Worm (Caenorhabditis elegans) whole organism, L4 larva: ENCODE results near the gene Y46E12A.5.
A peak's percentile ranks its signal among the peaks of the same experiment; 100 is the strongest.

Experiments used
- F26F4.8 ChIP-seq: fragments of 200-800 bp; sonication (Bioruptor generic); conservative IDR thresholded peaks from 2 replicates; pipeline ENCODE4 v1.3.6; 2022; ENCODE audit warnings: missing genetic modification characterization, missing compliant biosample characterization
- F44E2.7 ChIP-seq: fragments of 200-800 bp; sonication (Bioruptor generic); IDR thresholded peaks from 2 replicates; pipeline ENCODE4 v2.1.2; 2022; ENCODE audit warnings: missing genetic modification characterization, missing compliant biosample characterization
- T20F7.1 ChIP-seq: fragments of 200-800 bp; sonication (Bioruptor generic); optimal IDR thresholded peaks from 2 replicates; lab custom pipeline; 2018; ENCODE audit warnings: mild to moderate bottlenecking, missing genetic modification characterization, missing compliant biosample characterization
- ZK337.2 ChIP-seq: fragments of 200-800 bp; sonication (Bioruptor generic); IDR thresholded peaks from 2 replicates; pipeline ENCODE4 v1.3.6; 2022; ENCODE audit warnings: missing genetic modification reagents, missing genetic modification characterization, missing compliant biosample characterization
- aha-1 ChIP-seq: fragments of 150-350 bp; peaks from one replicate; lab custom pipeline; 2014; ENCODE audit warnings: missing biosample characterization, missing genetic modification characterization
- ceh-28 ChIP-seq: fragments of 150-350 bp; optimal IDR thresholded peaks from 2 replicates; lab custom pipeline; 2014; ENCODE audit warnings: missing biosample characterization, missing genetic modification reagents, missing genetic modification characterization
- ceh-62 ChIP-seq: sonication (generic microtip); optimal IDR thresholded peaks from 2 replicates; lab custom pipeline; 2017; ENCODE audit warnings: missing biosample characterization, missing genetic modification characterization
- ceh-82 ChIP-seq: sonication (generic microtip); optimal IDR thresholded peaks from 2 replicates; lab custom pipeline; 2017; ENCODE audit warnings: missing biosample characterization, missing genetic modification characterization
- ces-1 ChIP-seq: fragments of 150-350 bp; sonication (generic microtip); optimal IDR thresholded peaks from 4 replicates; lab custom pipeline; 2014; ENCODE audit warnings: missing biosample characterization, missing genetic modification reagents, missing genetic modification characterization
- ctbp-1 ChIP-seq: fragments of 200-800 bp; sonication (Bioruptor generic); IDR thresholded peaks from 2 replicates; pipeline ENCODE4 v1.3.6; 2022; ENCODE audit warnings: missing genetic modification reagents, missing genetic modification characterization, missing compliant biosample characterization
- daf-8 ChIP-seq: fragments of 200-800 bp; sonication (Bioruptor generic); IDR thresholded peaks from 2 replicates; pipeline ENCODE4 v1.3.6; 2022; ENCODE audit warnings: missing genetic modification characterization, missing compliant biosample characterization
- dmd-6 ChIP-seq: fragments of 200-800 bp; sonication (Bioruptor generic); IDR thresholded peaks from 2 replicates; pipeline ENCODE4 v1.3.6; 2022; ENCODE audit warnings: missing genetic modification reagents, missing genetic modification characterization, missing compliant biosample characterization
- dmd-9 ChIP-seq: fragments of 200-800 bp; sonication (Bioruptor generic); IDR thresholded peaks from 2 replicates; pipeline ENCODE4 v1.3.6; 2022; ENCODE audit warnings: missing genetic modification reagents, missing genetic modification characterization, missing compliant biosample characterization
- egl-43 ChIP-seq: fragments of 200-800 bp; sonication (Bioruptor generic); IDR thresholded peaks from 2 replicates; pipeline ENCODE4 v1.3.6; 2022; ENCODE audit warnings: missing genetic modification reagents, missing genetic modification characterization, missing compliant biosample characterization
- fkh-10 ChIP-seq: fragments of 150-350 bp; optimal IDR thresholded peaks from 2 replicates; lab custom pipeline; 2014; ENCODE audit warnings: missing biosample characterization, missing genetic modification reagents, missing genetic modification characterization
- hlh-11 ChIP-seq: fragments of 200-800 bp; sonication (Bioruptor generic); optimal IDR thresholded peaks from 2 replicates; lab custom pipeline; 2018; ENCODE audit warnings: mild to moderate bottlenecking, missing genetic modification characterization, missing compliant biosample characterization
- hlh-30 ChIP-seq: sonication (generic microtip); optimal IDR thresholded peaks from 2 replicates; lab custom pipeline; 2017; ENCODE audit warnings: antibody characterized with exemption, mild to moderate bottlenecking, missing genetic modification characterization, missing compliant biosample characterization; ENCODE audit not compliant: insufficient read depth
- hmg-1.1 ChIP-seq: fragments of 200-800 bp; sonication (Bioruptor generic); IDR thresholded peaks from 2 replicates; pipeline ENCODE4 v1.3.6; 2022; ENCODE audit warnings: missing genetic modification reagents, missing genetic modification characterization, missing compliant biosample characterization
- jun-1 ChIP-seq: fragments of 150-350 bp; optimal IDR thresholded peaks from 2 replicates; lab custom pipeline; 2014; ENCODE audit warnings: missing biosample characterization, missing genetic modification reagents, missing genetic modification characterization
- lin-1 ChIP-seq: fragments of 200-800 bp; sonication (Bioruptor generic); IDR thresholded peaks from 2 replicates; pipeline ENCODE4 v1.3.6; 2022; ENCODE audit warnings: missing genetic modification reagents, missing genetic modification characterization, missing compliant biosample characterization
- lin-39 ChIP-seq: fragments of 150-350 bp; optimal IDR thresholded peaks from 2 replicates; lab custom pipeline; 2014; ENCODE audit warnings: missing biosample characterization, missing genetic modification reagents, missing genetic modification characterization
- mdl-1 ChIP-seq, 2 experiments: fragments of 150-350 bp in 1 of 2; sonication (generic microtip) in 1 of 2; optimal IDR thresholded peaks; 2 replicates each; lab custom pipeline; 2014 to 2017; ENCODE audit warnings: missing biosample characterization in 2 of 2, missing genetic modification characterization in 2 of 2
- mdt-29 ChIP-seq: fragments of 200-800 bp; sonication (Bioruptor generic); IDR thresholded peaks from 2 replicates; pipeline ENCODE4 v1.3.6; 2022; ENCODE audit warnings: missing genetic modification reagents, missing genetic modification characterization, missing compliant biosample characterization
- mxl-2 ChIP-seq: fragments of 200-800 bp; sonication (Bioruptor generic); conservative IDR thresholded peaks from 2 replicates; pipeline ENCODE4 v1.3.6; 2022; ENCODE audit warnings: missing genetic modification reagents, missing genetic modification characterization, missing compliant biosample characterization
- nhr-10 ChIP-seq: fragments of 150-350 bp; optimal IDR thresholded peaks from 2 replicates; lab custom pipeline; 2014; ENCODE audit warnings: missing biosample characterization, missing genetic modification characterization
- nhr-102 ChIP-seq: sonication (generic microtip); optimal IDR thresholded peaks from 2 replicates; lab custom pipeline; 2016; ENCODE audit warnings: mild to moderate bottlenecking, missing genetic modification characterization, moderate library complexity, missing compliant biosample characterization
- nhr-77 ChIP-seq: fragments of 150-350 bp; optimal IDR thresholded peaks from 2 replicates; lab custom pipeline; 2014; ENCODE audit warnings: missing biosample characterization, missing genetic modification characterization
- set-16 ChIP-seq: fragments of 200-800 bp; sonication (Bioruptor generic); IDR thresholded peaks from 2 replicates; pipeline ENCODE4 v1.3.6; 2022; ENCODE audit warnings: missing genetic modification reagents, missing genetic modification characterization, missing compliant biosample characterization
- tag-97 ChIP-seq: fragments of 200-800 bp; sonication (Bioruptor generic); IDR thresholded peaks from 2 replicates; pipeline ENCODE4 v1.3.6; 2022; ENCODE audit warnings: missing genetic modification characterization, missing compliant biosample characterization
- unc-62 ChIP-seq, 3 experiments: fragments of 150-350 bp in 1 of 3; sonication (generic microtip); optimal IDR thresholded peaks in 2 of 3; peaks in 1 of 3; 1 replicate in 1 of 3; 2 replicates in 2 of 3; lab custom pipeline; 2014 to 2017; ENCODE audit warnings: missing biosample characterization in 3 of 3, missing genetic modification characterization in 3 of 3, missing genetic modification reagents in 3 of 3, missing genotype in 1 of 3
- zip-11 ChIP-seq: fragments of 200-800 bp; sonication (Bioruptor generic); IDR thresholded peaks from 2 replicates; pipeline ENCODE4 v1.3.6; 2022; ENCODE audit warnings: missing genetic modification characterization, missing compliant biosample characterization
- zip-2 ChIP-seq: fragments of 150-350 bp; optimal IDR thresholded peaks from 2 replicates; lab custom pipeline; 2014; ENCODE audit warnings: missing biosample characterization, missing genetic modification characterization
- ztf-7 ChIP-seq: fragments of 150-350 bp; optimal IDR thresholded peaks from 2 replicates; lab custom pipeline; 2014; ENCODE audit warnings: missing biosample characterization, missing genetic modification characterization

The Y46E12A.5 gene

ce11 chrIII:1758151-1758550 lies at the start of gene Y46E12A.5:
TSS of gene Y46E12A.5 (minus strand) at chrIII:1758251.
- TF ChIP-seq hlh-11 (tag; lab: Kevin White, UChicago) (no peak), mxl-2 (GFP tag; lab: Robert Waterston, UW) (no peak), ceh-82 (tag; lab: Kevin White, UChicago) (no peak), unc-62 (GFP tag; optimal IDR thresholded peaks at IDR 0.05 in 1 of 2; lab: Kevin White, UChicago) (peak in 1 of 2 experiments; percentile 29), unc-62 (tag; optimal IDR thresholded peaks at IDR 0.05; lab: Kevin White, UChicago) (no peak)

DNA sequence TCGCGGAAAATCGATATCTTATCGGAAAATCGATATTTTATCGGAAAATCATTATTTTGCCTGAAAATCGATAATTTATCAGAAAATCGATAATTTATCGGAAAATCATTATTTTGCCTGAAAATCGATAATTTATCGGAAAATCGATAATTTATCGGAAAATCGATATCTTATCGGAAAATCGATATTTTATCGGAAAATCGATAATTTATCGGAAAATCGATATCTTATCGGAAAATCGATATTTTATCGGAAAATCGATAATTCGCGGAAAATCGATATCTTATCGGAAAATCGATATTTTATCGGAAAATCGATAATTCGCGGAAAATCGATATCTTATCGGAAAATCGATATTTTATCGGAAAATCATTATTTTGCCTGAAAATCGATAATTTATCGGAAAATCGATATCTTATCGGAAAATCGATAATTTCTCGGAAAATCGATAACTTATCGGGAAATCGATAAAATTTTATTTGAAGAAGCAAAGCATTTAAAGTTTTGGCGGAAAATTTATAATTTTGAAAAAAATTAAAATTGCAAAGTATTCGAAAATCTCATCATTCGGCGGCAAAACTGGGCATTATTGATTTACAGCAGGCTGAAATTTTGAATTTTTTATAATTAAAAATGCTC lies 49.4 kb upstream of the Y46E12A.5 start:
- TF ChIP-seq hmg-1.1 (GFP tag; lab: Robert Waterston, UW) = peak; percentile 43; the same call in 1 of the 2 replicates
- 0 out of 2 replicates have a peak, but pooled peaks have one; percentile 30 for TF ChIP-seq ctbp-1 (GFP tag; lab: Robert Waterston, UW)
- TF ChIP-seq ceh-28 (tag; lab: Kevin White, UChicago) = peak; percentile 99
- peak; percentile 99 for TF ChIP-seq F44E2.7 (GFP tag; lab: Robert Waterston, UW)
- TF ChIP-seq dmd-6 (GFP tag; lab: Robert Waterston, UW) = 0 out of 2 replicates have a peak, but pooled peaks have one; percentile 11

ce11 chrIII:1806183-1806798 lies 48.2 kb upstream of the Y46E12A.5 start:
- no peak for TF ChIP-seq hlh-30 (tag; lab: Kevin White, UChicago)
- peak; percentile 94 for TF ChIP-seq ceh-28 (tag; lab: Kevin White, UChicago)
- no peak for TF ChIP-seq ctbp-1 (GFP tag; lab: Robert Waterston, UW)
- TF ChIP-seq set-16 (GFP tag; lab: Robert Waterston, UW) = peak; percentile 97
- TF ChIP-seq daf-8 (GFP tag; lab: Robert Waterston, UW) = no peak

ce11 chrIII:1805415-1806008 lies 47.5 kb upstream of the Y46E12A.5 start:
- TF ChIP-seq T20F7.1 (GFP tag; lab: Kevin White, UChicago) (no peak), ceh-28 (tag; lab: Kevin White, UChicago) (peak; percentile 98)

DNA sequence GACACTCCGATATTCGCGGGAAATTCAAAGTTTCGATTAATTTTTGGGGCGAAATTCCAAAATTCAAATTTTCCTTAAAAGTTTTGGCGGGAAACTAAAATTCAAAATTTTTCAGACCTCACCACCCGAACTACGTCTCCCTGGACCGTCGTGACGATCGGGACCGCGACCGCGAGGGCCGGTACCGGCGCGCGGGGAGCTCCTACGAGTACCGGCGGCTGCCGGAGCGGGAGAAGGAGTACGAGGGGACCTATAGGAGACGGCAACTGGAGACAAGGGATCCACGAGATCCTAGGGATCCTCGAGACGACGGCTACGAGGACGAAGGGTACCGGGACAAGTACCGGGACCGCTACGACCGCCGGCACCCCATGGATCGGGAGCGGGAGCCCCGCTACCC lies 46.4 kb upstream of the Y46E12A.5 start:
- TF ChIP-seq F26F4.8 (GFP tag; lab: Robert Waterston, UW) (no peak), jun-1 (no peak), set-16 (GFP tag; lab: Robert Waterston, UW) (peak; percentile 93), ztf-7 (no peak), nhr-10 (no peak), ceh-82 (tag; lab: Kevin White, UChicago) (no peak), zip-2 (tag; lab: Kevin White, UChicago) (no peak), ceh-62 (tag; lab: Kevin White, UChicago) (no peak), fkh-10 (GFP tag; lab: Kevin White, UChicago) (no peak), mdl-1 (tag; optimal IDR thresholded peaks at IDR 0.05; lab: Kevin White, UChicago) (no peak), tag-97 (GFP tag; lab: Robert Waterston, UW) (no peak), ces-1 (GFP tag; lab: Kevin White, UChicago) (no peak), ZK337.2 (no peak), aha-1 (tag; lab: Kevin White, UChicago) (peak; percentile 14), lin-1 (GFP tag; lab: Robert Waterston, UW) (no peak)
- TF ChIP-seq, all 104 proteins: peak for 2

DNA sequence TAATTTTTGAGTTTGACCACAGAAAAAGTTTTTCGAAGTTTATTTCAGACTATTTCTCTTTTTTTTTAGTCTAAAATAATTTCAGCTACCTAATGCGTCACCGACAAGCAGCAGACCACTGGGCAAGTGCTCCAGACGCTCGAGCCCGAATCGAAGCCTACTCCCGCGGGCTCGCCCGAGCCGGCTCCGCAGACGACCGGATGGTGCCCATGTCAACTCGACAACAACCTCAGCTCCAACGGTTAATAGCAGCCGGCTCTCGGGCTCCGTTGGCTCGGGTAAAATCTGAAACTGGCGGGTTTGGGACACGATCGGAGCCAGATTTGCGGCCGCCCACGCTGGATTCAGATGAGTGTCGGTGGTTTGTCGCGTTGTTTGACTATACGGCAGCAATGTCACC lies 44.9 kb upstream of the Y46E12A.5 start:
- TF ChIP-seq nhr-102 (tag; lab: Kevin White, UChicago) = no peak
- TF ChIP-seq set-16 (GFP tag; lab: Robert Waterston, UW) = peak; percentile 91
- TF ChIP-seq tag-97 (GFP tag; lab: Robert Waterston, UW) = no peak
- TF ChIP-seq lin-39 (tag; lab: Kevin White, UChicago) = no peak
- TF ChIP-seq fkh-10 (GFP tag; lab: Kevin White, UChicago) = no peak
- TF ChIP-seq mdt-29 (GFP tag; lab: Robert Waterston, UW) = no peak
- TF ChIP-seq dmd-9 = no peak
- TF ChIP-seq nhr-77 (tag; lab: Kevin White, UChicago) = no peak
- TF ChIP-seq zip-11 (GFP tag; lab: Robert Waterston, UW) = no peak
- 0 out of 2 replicates have a peak, but pooled peaks have one; percentile 16 for TF ChIP-seq egl-43 (GFP tag; lab: Robert Waterston, UW)
- 0 out of 2 replicates have a peak, but pooled peaks have one; percentile 9 for TF ChIP-seq F26F4.8 (GFP tag; lab: Robert Waterston, UW)
- TF ChIP-seq, all 104 proteins: peak for 3
